Worm (Caenorhabditis elegans): ENCODE data around the gene esyt-2.

DNA sequence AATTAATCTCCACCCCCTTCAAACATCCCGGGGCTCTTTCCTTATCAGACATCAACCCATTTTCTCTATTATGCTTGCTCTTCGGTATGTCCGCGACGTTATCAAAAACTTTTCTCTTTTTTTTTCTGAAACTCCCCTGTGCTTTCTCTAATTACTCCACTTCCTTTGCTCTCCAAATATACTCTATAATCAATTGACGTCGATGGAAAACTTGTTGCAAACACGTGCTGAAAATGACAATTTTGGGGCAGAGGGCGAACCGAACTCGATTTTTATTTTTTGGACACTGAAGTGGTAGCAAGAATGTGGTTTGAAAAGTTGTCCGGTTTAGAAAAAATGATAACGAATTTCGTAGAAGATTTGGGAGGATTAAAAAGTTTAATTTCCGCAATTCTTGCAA lies 51.7 kb downstream of the esyt-2 start:
- TF ChIP-seq unc-62 (GFP tag; optimal IDR thresholded peaks at IDR 0.05) (no peak), nhr-28 (tag; optimal IDR thresholded peaks at IDR 0.05) (no peak), elt-1 (tag; optimal IDR thresholded peaks at IDR 0.05; ENCODE audit: borderline replicate concordance, insufficient read depth) (no peak), elt-3 (tag; optimal IDR thresholded peaks at IDR 0.05) (no peak), blmp-1 (tag; optimal IDR thresholded peaks at IDR 0.05) (no peak), snpc-4 (tag; optimal IDR thresholded peaks at IDR 0.05) (no peak), mep-1 (tag; optimal IDR thresholded peaks at IDR 0.05) (no peak), bed-3 (GFP tag; optimal IDR thresholded peaks at IDR 0.05) (no peak), nhr-76 (tag; optimal IDR thresholded peaks at IDR 0.05) (no peak), ceh-43 (GFP tag; optimal IDR thresholded peaks at IDR 0.05) (no peak), mls-2 (tag; optimal IDR thresholded peaks at IDR 0.05) (no peak), unc-39 (tag; optimal IDR thresholded peaks at IDR 0.05) (no peak)
